Fruit fly (Drosophila melanogaster) whole organism, adult: ENCODE measurements around the gene CG5180.
A peak's percentile ranks its signal among the peaks of the same experiment; 100 is the strongest.

Experiments
- CG11617 ChIP-seq: fragments of 200-800 bp; sonication (Bioruptor generic); optimal IDR thresholded peaks from 2 replicates; lab custom pipeline; 2017; ENCODE audit warnings: mild to moderate bottlenecking, missing biosample characterization, missing genetic modification reagents, missing genetic modification characterization
- CG12768 ChIP-seq: fragments of 200-800 bp; sonication (Bioruptor generic); optimal IDR thresholded peaks from 2 replicates; lab custom pipeline; 2017; ENCODE audit warnings: missing biosample characterization, missing genetic modification characterization, mild to moderate bottlenecking, moderate library complexity, missing genetic modification reagents
- CG14711 ChIP-seq: fragments of 200-800 bp; sonication (Bioruptor generic); optimal IDR thresholded peaks from 2 replicates; lab custom pipeline; 2018; ENCODE audit warnings: missing biosample characterization, mild to moderate bottlenecking, missing genetic modification characterization, moderate library complexity
- CG1620 ChIP-seq: fragments of 200-800 bp; sonication (Bioruptor generic); optimal IDR thresholded peaks from 2 replicates; lab custom pipeline; 2016; ENCODE audit warnings: missing biosample characterization, missing genetic modification characterization
- CG33017 ChIP-seq: fragments of 200-800 bp; sonication (Bioruptor generic); optimal IDR thresholded peaks from 2 replicates; lab custom pipeline; 2018; ENCODE audit warnings: missing biosample characterization, mild to moderate bottlenecking, missing genetic modification characterization, moderate library complexity
- CG5204 ChIP-seq: fragments of 200-800 bp; sonication (Bioruptor generic); optimal IDR thresholded peaks from 2 replicates; lab custom pipeline; 2016; ENCODE audit warnings: missing biosample characterization, missing genetic modification characterization
- CG7045 ChIP-seq: fragments of 200-800 bp; sonication (Bioruptor generic); optimal IDR thresholded peaks from 2 replicates; lab custom pipeline; 2017; ENCODE audit warnings: missing biosample characterization, mild to moderate bottlenecking, missing genetic modification characterization
- CG7101 ChIP-seq: fragments of 200-800 bp; sonication (Bioruptor generic); optimal IDR thresholded peaks from 2 replicates; lab custom pipeline; 2018; ENCODE audit warnings: missing biosample characterization, mild to moderate bottlenecking, missing genetic modification characterization, moderate library complexity
- Clk ChIP-seq: fragments of 200-800 bp; sonication (Bioruptor generic); optimal IDR thresholded peaks from 2 replicates; lab custom pipeline; 2017; ENCODE audit warnings: missing biosample characterization, missing genetic modification characterization
- Crg-1 ChIP-seq: fragments of 200-800 bp; sonication (Bioruptor generic); optimal IDR thresholded peaks from 2 replicates; lab custom pipeline; 2016; ENCODE audit warnings: missing biosample characterization, missing genetic modification characterization
- Hr96 ChIP-seq: fragments of 200-800 bp; sonication (Bioruptor generic); optimal IDR thresholded peaks from 2 replicates; lab custom pipeline; 2016; ENCODE audit warnings: missing biosample characterization, missing genetic modification characterization
- Mnt ChIP-seq: fragments of 200-800 bp; sonication (Bioruptor generic); optimal IDR thresholded peaks from 2 replicates; lab custom pipeline; 2016; ENCODE audit warnings: missing biosample characterization, mild to moderate bottlenecking, missing genetic modification characterization
- bab1 ChIP-seq: fragments of 200-800 bp; sonication (Bioruptor generic); optimal IDR thresholded peaks from 3 replicates; lab custom pipeline; 2019; ENCODE audit warnings: missing biosample characterization, mild to moderate bottlenecking, missing genetic modification characterization, moderate library complexity
- cic ChIP-seq: fragments of 200-800 bp; sonication (Bioruptor generic); optimal IDR thresholded peaks from 2 replicates; lab custom pipeline; 2017; ENCODE audit warnings: missing biosample characterization, mild to moderate bottlenecking, missing genetic modification characterization, moderate library complexity
- cnc ChIP-seq, 2 experiments: fragments of >200 bp; optimal IDR thresholded peaks; 2 replicates each; lab custom pipeline; 2017
- kay ChIP-seq: fragments of 200-800 bp; sonication (Bioruptor generic); peaks from one replicate; lab custom pipeline; 2016; ENCODE audit warnings: missing biosample characterization, missing genetic modification characterization, borderline replicate concordance
- ovo ChIP-seq: fragments of 200-800 bp; sonication (Bioruptor generic); optimal IDR thresholded peaks from 2 replicates; lab custom pipeline; 2016; ENCODE audit warnings: missing biosample characterization, missing genetic modification characterization
- pad ChIP-seq: fragments of 200-800 bp; sonication (Bioruptor generic); optimal IDR thresholded peaks from 3 replicates; lab custom pipeline; 2017; ENCODE audit warnings: missing biosample characterization, missing genetic modification characterization, mild to moderate bottlenecking, moderate library complexity, missing genetic modification reagents
- tj ChIP-seq: fragments of 200-800 bp; sonication (Bioruptor generic); optimal IDR thresholded peaks from 3 replicates; lab custom pipeline; 2017; ENCODE audit warnings: missing biosample characterization, mild to moderate bottlenecking, missing genetic modification characterization, moderate library complexity
- toe ChIP-seq: fragments of 200-800 bp; sonication (Bioruptor generic); optimal IDR thresholded peaks from 2 replicates; lab custom pipeline; 2016; ENCODE audit warnings: missing biosample characterization, missing genetic modification characterization

CG5180 gene

DNA sequence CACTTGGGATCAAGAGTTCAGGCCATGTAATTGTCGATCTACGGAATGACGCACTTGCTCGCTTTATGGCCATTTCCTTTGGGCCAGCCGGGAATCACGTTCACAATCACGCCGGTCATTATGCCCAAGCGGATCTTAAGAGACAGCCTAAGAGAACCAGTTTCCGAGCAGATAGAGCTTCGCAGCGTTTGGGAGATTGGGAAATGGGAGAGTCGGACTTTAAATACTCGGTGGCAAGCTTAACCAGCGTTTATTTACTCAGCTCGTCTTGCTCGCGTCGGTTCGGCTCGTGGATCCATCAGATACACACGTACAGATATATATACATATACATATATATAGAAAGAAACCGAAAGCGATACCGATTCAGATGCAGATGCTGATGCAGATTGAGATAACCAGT lies 7.8 kb downstream of the CG5180 start:
- TF ChIP-seq pad: no peak
- peak; percentile 42 for TF ChIP-seq tj

DNA sequence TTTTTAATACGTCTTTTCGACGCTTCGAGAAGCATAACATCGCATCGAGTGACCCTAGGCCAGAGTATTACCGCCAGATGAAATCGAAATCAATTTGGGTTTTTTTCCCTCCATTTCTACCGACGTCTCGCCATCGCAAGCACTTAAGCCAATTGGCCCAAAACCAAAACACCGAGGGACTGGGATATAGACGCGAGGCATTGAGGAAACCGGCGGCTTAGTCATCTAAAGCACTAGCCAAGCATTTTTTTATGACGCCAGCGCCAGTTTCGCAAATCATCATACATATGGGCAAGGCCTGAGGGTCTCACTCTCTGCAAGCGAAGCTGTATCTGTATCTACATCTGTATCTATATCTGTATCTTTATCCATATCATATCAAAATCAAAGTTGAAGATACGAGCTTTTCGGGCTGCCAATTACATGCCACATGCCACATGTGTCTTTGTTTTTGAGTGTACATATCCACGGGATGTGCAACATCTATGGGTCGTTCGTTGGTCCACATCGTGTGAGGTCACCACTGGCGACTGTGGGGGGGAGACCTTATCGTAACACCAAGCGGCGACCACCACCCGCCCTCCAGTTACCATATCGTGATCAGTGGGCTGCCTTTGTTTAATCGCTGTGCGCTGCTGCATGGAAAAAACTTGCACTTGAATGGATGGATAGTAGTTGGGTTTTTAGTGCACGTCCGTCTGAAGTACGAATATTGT lies 9.9 kb downstream of the CG5180 start:
- TF ChIP-seq CG33017 (no peak), Crg-1 (GFP tag; lab: Kevin White, UChicago) (no peak), CG11617 (no peak), cnc (optimal IDR thresholded peaks at IDR 0.05; lab: Kevin White, UChicago) (no peak)

DNA sequence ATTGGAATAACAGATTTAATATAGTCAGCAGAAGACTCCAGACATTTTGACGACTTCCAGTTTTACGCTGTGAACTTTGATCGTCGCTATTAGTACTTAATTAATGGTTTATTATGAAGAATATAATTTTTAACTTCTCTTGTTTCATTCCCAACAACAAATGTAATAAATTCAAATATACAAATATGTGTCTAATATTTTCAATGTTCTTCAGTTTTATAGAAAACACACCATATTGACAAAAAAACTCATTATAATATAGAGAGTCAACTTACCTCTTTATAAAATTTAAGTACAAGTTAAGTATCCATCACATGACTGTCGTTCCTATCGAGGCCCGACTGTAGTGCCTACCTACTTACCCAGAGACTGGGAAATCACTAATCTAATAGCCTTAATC lies 15.6 kb downstream of the CG5180 start:
- no peak for TF ChIP-seq pad
- no peak for TF ChIP-seq CG5204 (GFP tag; lab: Kevin White, UChicago)
- TF ChIP-seq cic: no peak
- TF ChIP-seq bab1 (GFP tag; lab: Kevin White, UChicago): no peak
- TF ChIP-seq toe: no peak
- TF ChIP-seq CG11617: no peak

- TF ChIP-seq tj (peak; percentile 95), cnc (optimal IDR thresholded peaks at IDR 0.05; lab: Kevin White, UChicago) (no peak), Mnt (GFP tag; lab: Kevin White, UChicago) (peak; percentile 84), CG11617 (peak; percentile 13), bab1 (GFP tag; lab: Kevin White, UChicago) (peak; percentile 51), CG33017 (peak; percentile 24), pad (peak; percentile 68), toe (no peak), ovo (GFP tag; lab: Kevin White, UChicago) (peak; percentile 6), CG14711 (no peak), cic (peak; percentile 28), CG12768 (GFP tag; lab: Kevin White, UChicago) (peak; percentile 69), CG7101 (tag; lab: Kevin White, UChicago) (no peak), CG1620 (GFP tag; lab: Kevin White, UChicago) (peak; percentile 1), Crg-1 (GFP tag; lab: Kevin White, UChicago) (peak; percentile 35)
Measured at dm6 chr3R:20574535-20574980, 16.8 kb downstream of the CG5180 start.

dm6 chr3R:20576789-20577188 lies 19.1 kb downstream of the CG5180 start, which contains the start of the genes TFAM and CG5412:
TFAM (minus strand) TSS chr3R:20577010.
CG5412 (plus strand) TSS chr3R:20577053.
- TF ChIP-seq CG12768 (GFP tag; lab: Kevin White, UChicago) (no peak), toe (no peak), Mnt (GFP tag; lab: Kevin White, UChicago) (peak; percentile 40), CG1620 (GFP tag; lab: Kevin White, UChicago) (peak; percentile 15), CG14711 (no peak)

DNA sequence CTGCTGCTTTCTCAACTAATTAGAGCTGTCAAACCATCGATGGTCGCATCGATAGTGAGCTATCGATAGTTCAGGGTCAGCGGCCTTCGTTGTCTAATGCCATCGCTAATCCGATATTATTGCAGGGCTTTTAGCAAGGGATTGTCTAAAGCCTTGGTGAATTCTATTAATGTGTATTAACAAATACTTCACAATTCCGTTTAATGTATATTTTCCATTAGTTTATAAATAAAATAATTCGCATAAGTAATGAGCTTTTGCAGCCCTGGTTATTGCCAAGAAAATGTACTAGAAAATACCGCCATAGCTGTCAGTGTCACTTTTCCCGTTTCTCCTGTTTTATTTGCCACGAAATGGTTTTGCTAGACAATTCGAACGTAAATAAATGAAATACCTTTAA lies 22.1 kb downstream of the CG5180 start, which contains the start of the genes EloB and Srp14:
Gene EloB (minus strand): TSS at position 35 of the 400 bp plus-strand sequence.
Gene Srp14 (plus strand): TSS at position 300 of the 400 bp plus-strand sequence.
- TF ChIP-seq tj (peak; percentile 67), bab1 (GFP tag; lab: Kevin White, UChicago) (peak; percentile 94), pad (peak; percentile 71), CG33017 (peak; percentile 79), CG14711 (peak; percentile 81), Clk (GFP tag; lab: Kevin White, UChicago) (peak; percentile 71), ovo (GFP tag; lab: Kevin White, UChicago) (peak; percentile 71), Crg-1 (GFP tag; lab: Kevin White, UChicago) (peak; percentile 79), CG5204 (GFP tag; lab: Kevin White, UChicago) (no peak), cnc (optimal IDR thresholded peaks at IDR 0.05; lab: Kevin White, UChicago) (no peak), CG1620 (GFP tag; lab: Kevin White, UChicago) (peak; percentile 91), toe (no peak), CG11617 (peak; percentile 91), CG7101 (tag; lab: Kevin White, UChicago) (peak; percentile 90), kay (no peak), cic (peak; percentile 70), CG12768 (GFP tag; lab: Kevin White, UChicago) (peak; percentile 78), Hr96 (GFP tag; lab: Kevin White, UChicago) (no peak), CG7045 (GFP tag; lab: Kevin White, UChicago) (peak; percentile 70), Mnt (GFP tag; lab: Kevin White, UChicago) (peak; percentile 85)

DNA sequence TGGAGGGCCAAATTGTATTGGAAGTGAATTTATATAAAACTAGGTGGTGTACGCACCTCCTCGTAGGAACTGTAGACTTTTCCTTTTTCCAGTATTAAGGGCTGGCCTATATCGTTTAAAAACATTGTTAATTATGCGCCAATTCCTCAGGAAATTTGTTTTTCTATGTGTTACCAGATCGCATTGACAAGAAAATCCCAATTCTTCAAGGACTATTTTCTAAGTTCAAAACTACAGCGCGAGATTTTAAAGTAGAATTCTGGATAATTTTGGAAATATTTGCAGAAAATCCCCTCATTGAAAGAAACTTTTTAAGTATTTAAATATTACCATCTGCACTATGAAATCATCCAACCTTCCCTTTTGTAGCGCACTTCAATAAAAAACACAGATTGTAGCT lies 23.6 kb downstream of the CG5180 start, which contains the start of gene CG34008:
Gene CG34008 (minus strand): TSS at position 147 of the 400 bp plus-strand sequence.
- TF ChIP-seq Hr96 (GFP tag; lab: Kevin White, UChicago): no peak
- no peak for TF ChIP-seq CG14711
- no peak for TF ChIP-seq cic
- no peak for TF ChIP-seq CG12768 (GFP tag; lab: Kevin White, UChicago)
- no peak for TF ChIP-seq tj

dm6 chr3R:20585566-20585965 lies 27.8 kb downstream of the CG5180 start, which contains the start of gene CG16953:
CG16953 (minus strand) TSS chr3R:20585833.
- TF ChIP-seq Hr96 (GFP tag; lab: Kevin White, UChicago) (no peak), CG5204 (GFP tag; lab: Kevin White, UChicago) (no peak), Clk (GFP tag; lab: Kevin White, UChicago) (no peak), CG11617 (no peak), Crg-1 (GFP tag; lab: Kevin White, UChicago) (no peak), CG1620 (GFP tag; lab: Kevin White, UChicago) (no peak), Mnt (GFP tag; lab: Kevin White, UChicago) (peak; percentile 19), pad (no peak), bab1 (GFP tag; lab: Kevin White, UChicago) (peak; percentile 67), CG7045 (GFP tag; lab: Kevin White, UChicago) (no peak), CG7101 (tag; lab: Kevin White, UChicago) (no peak), cic (peak; percentile 59), CG12768 (GFP tag; lab: Kevin White, UChicago) (no peak), CG14711 (peak; percentile 15), cnc (optimal IDR thresholded peaks at IDR 0.05; lab: Kevin White, UChicago) (no peak), CG33017 (peak; percentile 20), tj (no peak)
